Fruit fly (Drosophila melanogaster) whole organism, prepupa: ENCODE measurements around the gene Dus1.

Experiments
- Blimp-1 ChIP-seq: fragments of 200-800 bp; sonication (Bioruptor generic); optimal IDR thresholded peaks from 3 replicates; lab custom pipeline; 2017; ENCODE audit warnings: missing biosample characterization, missing genetic modification characterization, mild to moderate bottlenecking, moderate library complexity, missing genetic modification reagents
- CG11294 ChIP-seq: fragments of 200-800 bp; sonication (Bioruptor generic); IDR thresholded peaks from 2 replicates; pipeline ENCODE4 v1.3.6; 2022; ENCODE audit warnings: missing biosample characterization, missing genetic modification characterization
- CG11762 ChIP-seq: fragments of 200-800 bp; sonication (Bioruptor generic); optimal IDR thresholded peaks from 3 replicates; lab custom pipeline; 2016; ENCODE audit warnings: missing biosample characterization, missing genetic modification characterization; ENCODE audit not compliant: insufficient read depth
- CG15336 ChIP-seq: fragments of 200-800 bp; sonication (Bioruptor generic); IDR thresholded peaks from 2 replicates; pipeline ENCODE4 v1.3.6; 2022; ENCODE audit warnings: missing biosample characterization, missing genetic modification characterization
- CG3919 ChIP-seq: fragments of 200-800 bp; sonication (Bioruptor generic); optimal IDR thresholded peaks from 3 replicates; lab custom pipeline; 2016; ENCODE audit warnings: missing biosample characterization, missing genetic modification characterization
- CG6163 ChIP-seq: fragments of 200-800 bp; sonication (Bioruptor generic); IDR thresholded peaks from 3 replicates; pipeline ENCODE4 v1.3.6; 2022; ENCODE audit warnings: missing biosample characterization, missing genetic modification characterization
- CG6276 ChIP-seq: fragments of 200-800 bp; sonication (Bioruptor generic); optimal IDR thresholded peaks from 2 replicates; lab custom pipeline; 2017; ENCODE audit warnings: missing biosample characterization, mild to moderate bottlenecking, missing genetic modification characterization
- CG6792 ChIP-seq: fragments of 200-800 bp; sonication (Bioruptor generic); optimal IDR thresholded peaks from 3 replicates; lab custom pipeline; 2016; ENCODE audit warnings: missing biosample characterization, missing genetic modification characterization
- CG6854 ChIP-seq: fragments of 200-800 bp; sonication (Bioruptor generic); optimal IDR thresholded peaks from 2 replicates; lab custom pipeline; 2017; ENCODE audit warnings: missing biosample characterization, mild to moderate bottlenecking, missing genetic modification characterization
- CG7368 ChIP-seq: fragments of 200-800 bp; sonication (Bioruptor generic); optimal IDR thresholded peaks from 3 replicates; lab custom pipeline; 2016; ENCODE audit warnings: missing biosample characterization, missing genetic modification characterization
- CG8119 ChIP-seq: fragments of 200-800 bp; sonication (Bioruptor generic); IDR thresholded peaks from 3 replicates; pipeline ENCODE4 v1.3.6; 2022; ENCODE audit warnings: missing biosample characterization, missing genetic modification characterization
- Eip75B ChIP-seq: fragments of 200-800 bp; sonication (Bioruptor generic); optimal IDR thresholded peaks from 3 replicates; lab custom pipeline; 2016; ENCODE audit warnings: missing biosample characterization, missing genetic modification characterization
- Eip78C ChIP-seq: fragments of 200-800 bp; sonication (Bioruptor generic); peaks from one replicate; lab custom pipeline; 2016; ENCODE audit warnings: missing biosample characterization, missing genetic modification characterization
- Ets96B ChIP-seq: fragments of 200-800 bp; optimal IDR thresholded peaks from 2 replicates; lab custom pipeline; 2019; ENCODE audit warnings: missing biosample characterization, mild to moderate bottlenecking, missing genetic modification characterization, moderate library complexity
- Hr38 ChIP-seq: sonication (Bioruptor generic); optimal IDR thresholded peaks from 2 replicates; lab custom pipeline; 2016; ENCODE audit warnings: missing biosample characterization, missing genetic modification characterization
- Hr39 ChIP-seq: fragments of 200-800 bp; sonication (Bioruptor generic); optimal IDR thresholded peaks from 2 replicates; lab custom pipeline; 2016; ENCODE audit warnings: missing biosample characterization, missing genetic modification characterization
- Hr4 ChIP-seq: fragments of 200-800 bp; sonication (Bioruptor generic); optimal IDR thresholded peaks from 3 replicates; lab custom pipeline; 2016; ENCODE audit warnings: missing biosample characterization, missing genetic modification characterization
- Lpt ChIP-seq: fragments of 200-800 bp; sonication (Bioruptor generic); optimal IDR thresholded peaks from 3 replicates; lab custom pipeline; 2016; ENCODE audit warnings: missing biosample characterization, missing genetic modification characterization
- Met ChIP-seq: fragments of 200-800 bp; sonication (Bioruptor generic); optimal IDR thresholded peaks from 3 replicates; lab custom pipeline; 2016; ENCODE audit warnings: missing biosample characterization, missing genetic modification characterization
- Smox ChIP-seq: fragments of 200-800 bp; sonication (Bioruptor generic); optimal IDR thresholded peaks from 3 replicates; lab custom pipeline; 2016; ENCODE audit warnings: missing biosample characterization, missing genetic modification characterization
- Sox102F ChIP-seq: fragments of 200-800 bp; sonication (Bioruptor generic); optimal IDR thresholded peaks from 2 replicates; lab custom pipeline; 2016; ENCODE audit warnings: missing biosample characterization, mild to moderate bottlenecking, missing genetic modification characterization
- Sox14 ChIP-seq: fragments of 200-800 bp; sonication (Bioruptor generic); optimal IDR thresholded peaks from 3 replicates; lab custom pipeline; 2016; ENCODE audit warnings: missing biosample characterization, missing genetic modification characterization
- Sox15 ChIP-seq: fragments of 200-800 bp; sonication (Bioruptor generic); optimal IDR thresholded peaks from 3 replicates; lab custom pipeline; 2016; ENCODE audit warnings: missing biosample characterization, missing genetic modification characterization
- cyc ChIP-seq: fragments of 200-800 bp; sonication (Bioruptor generic); optimal IDR thresholded peaks from 3 replicates; lab custom pipeline; 2016; ENCODE audit warnings: missing biosample characterization, missing genetic modification characterization
- dac ChIP-seq: fragments of 200-800 bp; sonication (Bioruptor generic); optimal IDR thresholded peaks from 2 replicates; lab custom pipeline; 2017; ENCODE audit warnings: missing biosample characterization, mild to moderate bottlenecking, missing genetic modification characterization
- dsx ChIP-seq: fragments of 200-800 bp; optimal IDR thresholded peaks from 3 replicates; lab custom pipeline; 2019; ENCODE audit warnings: missing biosample characterization, mild to moderate bottlenecking, missing genetic modification characterization, moderate library complexity; ENCODE audit not compliant: poor library complexity, severe bottlenecking
- eg ChIP-seq: fragments of 200-800 bp; sonication (Bioruptor generic); IDR thresholded peaks from 3 replicates; pipeline ENCODE4 v1.3.6; 2022; ENCODE audit warnings: missing biosample characterization, missing genetic modification characterization
- fd59A ChIP-seq: fragments of 200-800 bp; sonication (Bioruptor generic); optimal IDR thresholded peaks from 2 replicates; lab custom pipeline; 2017; ENCODE audit warnings: missing biosample characterization, mild to moderate bottlenecking, missing genetic modification characterization, missing genetic modification reagents
- fd85E ChIP-seq: fragments of 200-800 bp; sonication (Bioruptor generic); optimal IDR thresholded peaks from 3 replicates; lab custom pipeline; 2016; ENCODE audit warnings: missing biosample characterization, missing genetic modification characterization
- fkh ChIP-seq: fragments of 200-800 bp; sonication (Bioruptor generic); optimal IDR thresholded peaks from 3 replicates; lab custom pipeline; 2017; ENCODE audit warnings: missing biosample characterization, mild to moderate bottlenecking, missing genetic modification characterization, moderate library complexity
- lz ChIP-seq: fragments of 200-800 bp; sonication (Bioruptor generic); optimal IDR thresholded peaks from 3 replicates; lab custom pipeline; 2016; ENCODE audit warnings: missing biosample characterization, missing genetic modification characterization
- net ChIP-seq: fragments of 200-800 bp; sonication (Bioruptor generic); optimal IDR thresholded peaks from 3 replicates; lab custom pipeline; 2016; ENCODE audit warnings: missing biosample characterization, missing genetic modification characterization
- pdm3 ChIP-seq: fragments of 200-800 bp; sonication (Bioruptor generic); optimal IDR thresholded peaks from 3 replicates; lab custom pipeline; 2016; ENCODE audit warnings: missing biosample characterization, missing genetic modification characterization
- salr ChIP-seq, 2 experiments: fragments of 200-800 bp; sonication (Bioruptor generic); optimal IDR thresholded peaks; 3 replicates each; lab custom pipeline; 2016 to 2018; ENCODE audit warnings: missing biosample characterization in 2 of 2, missing genetic modification characterization in 2 of 2, mild to moderate bottlenecking in 1 of 2
- spab ChIP-seq: fragments of 200-800 bp; sonication (Bioruptor generic); optimal IDR thresholded peaks from 2 replicates; lab custom pipeline; 2017; ENCODE audit warnings: missing biosample characterization, mild to moderate bottlenecking, missing genetic modification characterization, missing genetic modification reagents
- ss ChIP-seq, 2 experiments: fragments of 200-800 bp; sonication (Bioruptor generic); optimal IDR thresholded peaks; 2 replicates in 1 of 2; 3 replicates in 1 of 2; lab custom pipeline; 2017 to 2018; ENCODE audit warnings: mild to moderate bottlenecking in 2 of 2, missing biosample characterization in 2 of 2, missing genetic modification characterization in 2 of 2, moderate library complexity in 1 of 2
- svp ChIP-seq: fragments of 200-800 bp; sonication (Bioruptor generic); peaks from one replicate; lab custom pipeline; 2016; ENCODE audit warnings: missing biosample characterization, missing genetic modification characterization
- topi ChIP-seq: fragments of 200-800 bp; sonication (Bioruptor generic); optimal IDR thresholded peaks from 3 replicates; lab custom pipeline; 2016; ENCODE audit warnings: missing biosample characterization, missing genetic modification characterization
- vri ChIP-seq: fragments of 200-800 bp; sonication (Bioruptor generic); optimal IDR thresholded peaks from 3 replicates; lab custom pipeline; 2016; ENCODE audit warnings: missing biosample characterization, mild to moderate bottlenecking, missing genetic modification characterization

Dus1 gene

DNA sequence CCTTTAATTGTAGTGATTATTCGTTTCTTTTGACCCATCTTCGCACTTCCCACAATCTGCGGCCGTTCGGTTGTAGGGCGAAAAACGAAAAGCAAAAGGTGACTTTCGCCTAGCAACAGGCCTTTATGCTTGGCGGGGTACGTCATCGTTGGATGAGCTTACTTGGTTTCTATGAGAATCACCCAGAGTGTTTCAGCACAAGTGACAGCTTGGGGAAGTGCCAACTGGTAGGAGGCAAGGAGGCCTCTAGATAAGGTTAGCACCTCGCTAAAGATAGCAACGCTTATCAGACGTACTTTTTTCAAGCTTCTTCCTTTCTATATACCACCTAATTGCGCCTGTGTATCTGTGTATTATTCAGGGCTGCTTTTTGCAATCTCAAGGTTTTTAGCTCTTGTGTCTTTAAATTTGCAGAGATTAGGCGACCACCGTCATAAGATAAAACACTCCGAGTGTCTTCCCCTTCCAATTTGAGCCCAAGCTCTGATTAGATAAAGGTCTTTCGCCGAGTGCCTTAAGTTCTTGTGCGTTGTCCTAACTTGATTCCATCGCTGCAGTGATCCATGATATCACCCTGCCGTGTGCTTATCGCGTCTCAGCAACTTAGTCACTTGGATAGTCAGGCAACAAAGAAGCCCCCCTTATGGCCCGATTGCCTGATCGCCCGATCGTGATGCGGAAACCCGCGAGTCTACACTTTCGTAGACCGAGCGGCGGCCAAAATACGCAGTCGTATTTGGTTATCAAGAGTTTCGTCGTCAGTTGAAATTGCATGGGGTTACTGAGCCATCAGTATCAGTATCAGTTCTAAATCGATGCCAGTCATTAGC is 29.5 kb upstream of the Dus1 start (continued):
- no peak for TF ChIP-seq Eip75B

DNA sequence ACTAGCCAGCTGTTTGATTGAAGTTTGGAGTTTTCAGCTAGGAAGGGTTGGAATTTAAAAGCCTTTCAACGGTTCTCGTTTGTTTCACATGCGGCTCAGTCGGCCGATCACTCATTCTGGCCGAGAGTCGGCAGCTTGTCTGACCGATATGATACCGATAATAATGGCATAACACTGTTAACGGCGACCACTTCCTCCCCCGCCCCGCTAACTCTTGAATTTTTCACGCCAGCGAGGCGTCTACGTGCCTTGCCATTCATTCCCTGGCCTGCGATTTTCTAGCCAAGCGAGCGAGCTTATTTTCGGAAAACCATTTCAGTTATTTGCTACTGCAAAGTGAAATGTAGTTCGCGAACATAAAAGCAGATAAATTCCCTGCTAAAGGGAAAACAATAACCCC is 28.5 kb upstream of the Dus1 start:
- TF ChIP-seq CG6163 (GFP tag; lab: Robert Waterston, UW) = no peak
- peak; percentile 90 for TF ChIP-seq vri (GFP tag; lab: Kevin White, UChicago)
- TF ChIP-seq Met (GFP tag; lab: Kevin White, UChicago) = no peak
- no peak for TF ChIP-seq Sox14 (GFP tag; lab: Kevin White, UChicago)
- TF ChIP-seq Smox (GFP tag; lab: Kevin White, UChicago) = no peak
- no peak for TF ChIP-seq svp (GFP tag; lab: Kevin White, UChicago)
- TF ChIP-seq fd85E (GFP tag; lab: Kevin White, UChicago) = no peak
- no peak for TF ChIP-seq CG11762

DNA sequence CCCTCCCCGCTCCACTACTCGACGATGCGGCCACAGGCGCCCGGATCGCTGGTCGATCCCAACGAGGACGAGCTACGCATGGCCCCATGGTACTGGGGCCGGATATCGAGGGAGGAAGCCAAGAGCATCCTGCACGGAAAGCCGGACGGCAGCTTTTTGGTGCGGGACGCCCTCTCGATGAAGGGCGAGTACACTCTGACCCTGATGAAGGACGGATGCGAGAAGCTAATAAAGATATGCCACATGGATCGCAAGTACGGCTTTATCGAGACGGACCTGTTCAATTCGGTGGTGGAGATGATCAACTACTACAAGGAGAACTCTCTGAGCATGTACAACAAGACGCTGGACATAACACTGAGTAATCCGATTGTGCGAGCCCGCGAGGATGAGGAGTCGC is 27.5 kb upstream of the Dus1 start:
- TF ChIP-seq Sox15 = no peak
- TF ChIP-seq svp (GFP tag; lab: Kevin White, UChicago) = peak; percentile 2
- no peak for TF ChIP-seq CG15336
- no peak for TF ChIP-seq CG8119 (GFP tag; lab: Robert Waterston, UW)
- TF ChIP-seq Hr39 = no peak

DNA sequence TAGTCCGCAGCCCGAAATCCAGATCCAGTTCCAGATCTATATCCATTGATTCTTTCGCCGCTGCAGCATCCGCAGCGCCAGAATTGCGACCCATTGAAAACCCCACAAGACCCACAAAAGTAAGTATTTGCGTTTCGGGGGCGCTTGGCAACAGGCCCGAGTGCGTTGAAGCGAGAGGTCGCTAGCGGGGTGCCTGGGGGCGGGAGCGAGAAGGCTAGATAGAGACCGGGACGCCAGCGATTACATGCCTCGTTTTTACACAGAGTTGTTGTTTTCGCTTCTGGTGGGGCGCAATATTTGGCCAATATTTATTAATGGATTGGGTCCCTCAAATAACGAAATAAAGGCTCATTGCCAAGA is 26.7 kb upstream of the Dus1 start:
- peak; percentile 89 for TF ChIP-seq fkh (GFP tag; lab: Kevin White, UChicago)
- TF ChIP-seq Eip78C (GFP tag; lab: Kevin White, UChicago) = peak; percentile 39
- TF ChIP-seq svp (GFP tag; lab: Kevin White, UChicago) = peak; percentile 85
- no peak for TF ChIP-seq Met (GFP tag; lab: Kevin White, UChicago)

DNA sequence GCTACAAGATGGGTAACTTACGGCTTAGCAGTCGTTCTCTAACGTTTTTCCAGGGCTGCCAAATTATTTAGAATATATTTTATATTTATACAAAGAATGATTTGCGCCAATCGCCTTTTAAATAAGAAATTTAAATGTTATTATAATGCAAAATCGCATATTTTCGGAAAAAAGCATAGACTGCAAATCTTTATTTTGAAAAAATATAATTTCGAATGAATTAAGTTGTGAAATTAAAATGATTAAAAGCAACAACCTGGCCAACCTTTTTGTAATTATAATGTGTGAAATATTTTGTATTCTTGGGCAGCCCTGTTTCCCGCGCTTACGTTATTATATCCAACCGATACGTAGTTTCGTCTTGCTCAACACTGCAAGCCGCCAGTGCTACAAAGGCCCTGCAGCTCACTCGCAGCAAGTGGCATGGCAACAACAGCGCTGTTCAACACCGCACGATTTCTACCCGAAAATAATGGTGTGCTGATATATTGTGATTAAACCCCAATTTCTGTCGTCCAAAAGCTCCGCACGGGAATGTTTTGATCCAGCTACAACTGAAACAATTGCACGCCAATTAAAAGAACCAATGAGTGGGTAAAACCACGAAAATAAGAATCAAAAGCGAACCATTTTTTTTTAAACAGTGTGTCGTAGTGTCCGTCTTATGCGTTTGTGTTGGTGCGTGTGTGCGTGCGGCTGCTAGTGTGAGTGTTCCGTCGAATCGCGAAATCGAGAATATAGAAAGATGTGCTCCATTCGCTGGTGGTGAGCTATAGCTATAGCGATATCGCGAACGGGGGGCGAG is 26.1 kb upstream of the Dus1 start, which contains the start of gene Pi3K21B:
Pi3K21B (plus strand) TSS at position 401 of the 805 bp plus-strand sequence.
- TF ChIP-seq CG8119 (GFP tag; lab: Robert Waterston, UW) = peak; percentile 92
- TF ChIP-seq eg (GFP tag; lab: Robert Waterston, UW) = peak; percentile 81
- TF ChIP-seq CG7368 (GFP tag; lab: Kevin White, UChicago) = peak; percentile 79
- peak; percentile 83 for TF ChIP-seq Hr4 (GFP tag; lab: Kevin White, UChicago)
- peak; percentile 86 for TF ChIP-seq topi (GFP tag; lab: Kevin White, UChicago)
- TF ChIP-seq Smox (GFP tag; lab: Kevin White, UChicago) = peak; percentile 84
- TF ChIP-seq pdm3 (GFP tag; lab: Kevin White, UChicago) = peak; percentile 89
- peak; percentile 88; the same call in 2 of the 3 replicates for TF ChIP-seq CG6163 (GFP tag; lab: Robert Waterston, UW)
- TF ChIP-seq spab (GFP tag; lab: Kevin White, UChicago) = peak; percentile 60
- TF ChIP-seq net (GFP tag; lab: Kevin White, UChicago) = peak; percentile 85
- TF ChIP-seq svp (GFP tag; lab: Kevin White, UChicago) = peak; percentile 94
- peak; percentile 93 for TF ChIP-seq CG3919 (GFP tag; lab: Kevin White, UChicago)
- TF ChIP-seq Ets96B = peak; percentile 87
- TF ChIP-seq CG11294 (GFP tag; lab: Robert Waterston, UW) = peak; percentile 67; the same call in 1 of the 2 replicates
- TF ChIP-seq CG6276 (GFP tag; lab: Kevin White, UChicago) = no peak
- peak; percentile 47 to 80 for TF ChIP-seq ss (GFP tag; optimal IDR thresholded peaks at IDR 0.05; lab: Kevin White, UChicago)
- TF ChIP-seq CG6792 (GFP tag; lab: Kevin White, UChicago) = peak; percentile 90
- peak; percentile 90 for TF ChIP-seq Sox15
- peak; percentile 87 for TF ChIP-seq Met (GFP tag; lab: Kevin White, UChicago)
- TF ChIP-seq Lpt = peak; percentile 83
- TF ChIP-seq dac = peak; percentile 79
- TF ChIP-seq fd59A (GFP tag; lab: Kevin White, UChicago) = peak; percentile 85
- peak; percentile 57 for TF ChIP-seq Blimp-1 (GFP tag; lab: Kevin White, UChicago)
- peak; percentile 84 for TF ChIP-seq Sox102F
- TF ChIP-seq Hr38 = peak; percentile 76
- peak; percentile 18 for TF ChIP-seq CG6854 (GFP tag; lab: Kevin White, UChicago)
- TF ChIP-seq CG11762 = peak; percentile 75
- peak; percentile 56 to 87 for TF ChIP-seq salr (GFP tag; optimal IDR thresholded peaks at IDR 0.05; lab: Kevin White, UChicago)
- TF ChIP-seq dsx (GFP tag; lab: Kevin White, UChicago) = peak; percentile 74
- peak; percentile 93 for TF ChIP-seq cyc (GFP tag; lab: Kevin White, UChicago)
- TF ChIP-seq lz = peak; percentile 90
- TF ChIP-seq Eip78C (GFP tag; lab: Kevin White, UChicago) = peak; percentile 95
